Worm (Caenorhabditis elegans) whole organism, L1 larva: Measurements from ENCODE around the gene ark-1.

Experiments used
- C04F5.9 ChIP-seq: sonication (generic microtip); optimal IDR thresholded peaks from 2 replicates; lab custom pipeline; 2016; ENCODE audit warnings: missing genetic modification characterization, missing compliant biosample characterization
- C16A3.4 ChIP-seq: fragments of 150-350 bp; optimal IDR thresholded peaks from 2 replicates; lab custom pipeline; 2014; ENCODE audit warnings: missing biosample characterization, missing genetic modification characterization
- C34B4.2 ChIP-seq: sonication (generic microtip); optimal IDR thresholded peaks from 2 replicates; lab custom pipeline; 2017; ENCODE audit warnings: mild to moderate bottlenecking, missing genetic modification characterization, missing compliant biosample characterization
- aha-1 ChIP-seq: fragments of 150-350 bp; optimal IDR thresholded peaks from 2 replicates; lab custom pipeline; 2014; ENCODE audit warnings: missing biosample characterization, missing genetic modification characterization
- alr-1 ChIP-seq: fragments of 200-800 bp; sonication (Bioruptor generic); optimal IDR thresholded peaks from 2 replicates; lab custom pipeline; 2018; ENCODE audit warnings: borderline replicate concordance, mild to moderate bottlenecking, missing genetic modification characterization, missing compliant biosample characterization
- aly-2 ChIP-seq: fragments of 150-350 bp; optimal IDR thresholded peaks from 2 replicates; lab custom pipeline; 2014; ENCODE audit warnings: missing biosample characterization, missing genetic modification characterization
- ama-1 ChIP-seq: fragments of 150-350 bp; optimal IDR thresholded peaks from 2 replicates; lab custom pipeline; 2014
- blmp-1 ChIP-seq: fragments of 150-350 bp; optimal IDR thresholded peaks from 2 replicates; lab custom pipeline; 2014; ENCODE audit warnings: missing biosample characterization, missing genetic modification characterization
- ceh-82 ChIP-seq, 3 experiments: fragments of 150-350 bp in 1 of 3; sonication (generic microtip) in 2 of 3; optimal IDR thresholded peaks; 2 replicates each; lab custom pipeline; 2014 to 2017; ENCODE audit warnings: missing biosample characterization in 3 of 3, missing genetic modification characterization in 3 of 3
- ceh-90 ChIP-seq: sonication (generic microtip); optimal IDR thresholded peaks from 2 replicates; lab custom pipeline; 2016; ENCODE audit warnings: missing genetic modification characterization, missing compliant biosample characterization
- ces-1 ChIP-seq: fragments of 150-350 bp; optimal IDR thresholded peaks from 2 replicates; lab custom pipeline; 2014; ENCODE audit warnings: missing biosample characterization, missing genetic modification reagents, missing genetic modification characterization
- dpl-1 ChIP-seq, 3 experiments: fragments of 150-350 bp in 2 of 3; sonication (generic microtip) in 1 of 3; optimal IDR thresholded peaks; 2 replicates each; lab custom pipeline; 2014 to 2017; ENCODE audit warnings: missing biosample characterization in 3 of 3, missing genetic modification characterization in 3 of 3, missing genetic modification reagents in 3 of 3
- dsc-1 ChIP-seq: sonication (generic microtip); optimal IDR thresholded peaks from 2 replicates; lab custom pipeline; 2016; ENCODE audit warnings: mild to moderate bottlenecking, missing genetic modification characterization, missing compliant biosample characterization
- efl-1 ChIP-seq, 4 experiments: fragments of 150-350 bp; optimal IDR thresholded peaks in 3 of 4; peaks in 1 of 4; 1 replicate in 1 of 4; 2 replicates in 3 of 4; lab custom pipeline; 2014; ENCODE audit warnings: missing biosample characterization in 2 of 4, missing genetic modification characterization in 2 of 4, missing genetic modification reagents in 2 of 4
- efl-3 ChIP-seq: fragments of 200-800 bp; sonication (Bioruptor generic); optimal IDR thresholded peaks from 2 replicates; lab custom pipeline; 2018; ENCODE audit warnings: mild to moderate bottlenecking, missing genetic modification characterization, missing compliant biosample characterization
- egl-13 ChIP-seq: sonication (generic microtip); optimal IDR thresholded peaks from 2 replicates; lab custom pipeline; 2016; ENCODE audit warnings: missing genotype, missing genetic modification reagents, missing genetic modification characterization, missing compliant biosample characterization
- elt-2 ChIP-seq: sonication (generic microtip); optimal IDR thresholded peaks from 2 replicates; lab custom pipeline; 2016; ENCODE audit warnings: missing genetic modification characterization, mild to moderate bottlenecking, inconsistent platforms, missing compliant biosample characterization, missing genetic modification reagents
- fkh-8 ChIP-seq: sonication (generic microtip); optimal IDR thresholded peaks from 2 replicates; lab custom pipeline; 2016; ENCODE audit warnings: mild to moderate bottlenecking, missing genetic modification characterization, missing compliant biosample characterization
- fos-1 ChIP-seq: fragments of 150-350 bp; optimal IDR thresholded peaks from 2 replicates; lab custom pipeline; 2014; ENCODE audit warnings: missing biosample characterization, missing genetic modification characterization
- hlh-17 ChIP-seq: fragments of 200-800 bp; sonication (Bioruptor generic); optimal IDR thresholded peaks from 2 replicates; lab custom pipeline; 2018; ENCODE audit warnings: missing genetic modification characterization, mild to moderate bottlenecking, missing compliant biosample characterization, moderate library complexity, borderline replicate concordance
- irx-1 ChIP-seq: sonication (generic microtip); optimal IDR thresholded peaks from 2 replicates; lab custom pipeline; 2016; ENCODE audit warnings: missing genetic modification characterization, missing compliant biosample characterization
- lin-13 ChIP-seq: fragments of 150-350 bp; optimal IDR thresholded peaks from 2 replicates; lab custom pipeline; 2014; ENCODE audit warnings: missing biosample characterization, missing genetic modification reagents, missing genetic modification characterization
- lin-14 ChIP-seq: fragments of 200-800 bp; sonication (Bioruptor generic); optimal IDR thresholded peaks from 2 replicates; lab custom pipeline; 2018; ENCODE audit warnings: mild to moderate bottlenecking, missing genetic modification characterization, moderate library complexity, missing compliant biosample characterization
- lin-35 ChIP-seq, 2 experiments: fragments of 150-350 bp; optimal IDR thresholded peaks; 2 replicates each; lab custom pipeline; 2014; ENCODE audit warnings: missing biosample characterization in 2 of 2, missing genetic modification characterization in 2 of 2, missing genetic modification reagents in 2 of 2
- lin-39 ChIP-seq: fragments of 150-350 bp; optimal IDR thresholded peaks from 2 replicates; lab custom pipeline; 2014; ENCODE audit warnings: missing biosample characterization, missing genetic modification reagents, missing genetic modification characterization
- mef-2 ChIP-seq: fragments of 150-350 bp; optimal IDR thresholded peaks from 2 replicates; lab custom pipeline; 2014; ENCODE audit warnings: missing biosample characterization, missing genetic modification characterization
- nhr-11 ChIP-seq: fragments of 150-350 bp; optimal IDR thresholded peaks from 2 replicates; lab custom pipeline; 2014; ENCODE audit warnings: missing biosample characterization, missing genetic modification characterization
- nhr-20 ChIP-seq: sonication (generic microtip); optimal IDR thresholded peaks from 2 replicates; lab custom pipeline; 2016; ENCODE audit warnings: mild to moderate bottlenecking, missing genetic modification characterization, missing compliant biosample characterization
- nhr-237 ChIP-seq: fragments of 150-350 bp; optimal IDR thresholded peaks from 2 replicates; lab custom pipeline; 2014; ENCODE audit warnings: missing biosample characterization, missing genetic modification characterization
- nhr-71 ChIP-seq: sonication (generic microtip); optimal IDR thresholded peaks from 2 replicates; lab custom pipeline; 2016; ENCODE audit warnings: mild to moderate bottlenecking, missing genetic modification characterization, moderate library complexity, missing compliant biosample characterization
- nhr-76 ChIP-seq: sonication (generic microtip); optimal IDR thresholded peaks from 2 replicates; lab custom pipeline; 2017; ENCODE audit warnings: missing biosample characterization, missing genetic modification characterization
- nhr-77 ChIP-seq: fragments of 150-350 bp; optimal IDR thresholded peaks from 2 replicates; lab custom pipeline; 2014; ENCODE audit warnings: missing biosample characterization, missing genetic modification characterization
- nhr-90 ChIP-seq: sonication (generic microtip); optimal IDR thresholded peaks from 2 replicates; lab custom pipeline; 2016; ENCODE audit warnings: mild to moderate bottlenecking, missing genetic modification characterization, missing compliant biosample characterization; ENCODE audit not compliant: poor library complexity
- pqm-1 ChIP-seq: sonication (generic microtip); optimal IDR thresholded peaks from 3 replicates; lab custom pipeline; 2017; ENCODE audit warnings: missing biosample characterization, missing genetic modification characterization
- rnt-1 ChIP-seq: sonication (generic microtip); optimal IDR thresholded peaks from 2 replicates; lab custom pipeline; 2016; ENCODE audit warnings: mild to moderate bottlenecking, missing genetic modification characterization, moderate library complexity, missing compliant biosample characterization
- snpc-4 ChIP-seq: fragments of 150-350 bp; optimal IDR thresholded peaks from 2 replicates; lab custom pipeline; 2014; ENCODE audit warnings: missing biosample characterization, missing genetic modification characterization
- snu-23 ChIP-seq: sonication (generic microtip); optimal IDR thresholded peaks from 2 replicates; lab custom pipeline; 2016; ENCODE audit warnings: missing genetic modification characterization, missing compliant biosample characterization
- sup-37 ChIP-seq: fragments of 200-800 bp; sonication (Bioruptor generic); optimal IDR thresholded peaks from 2 replicates; lab custom pipeline; 2018; ENCODE audit warnings: mild to moderate bottlenecking, missing genetic modification characterization, missing compliant biosample characterization
- tbx-2 ChIP-seq: sonication (generic microtip); optimal IDR thresholded peaks from 2 replicates; lab custom pipeline; 2016; ENCODE audit warnings: missing genetic modification characterization, missing compliant biosample characterization
- tlp-1 ChIP-seq: fragments of 150-350 bp; optimal IDR thresholded peaks from 2 replicates; lab custom pipeline; 2014; ENCODE audit warnings: missing biosample characterization, missing genetic modification characterization
- unc-62 ChIP-seq: fragments of 150-350 bp; optimal IDR thresholded peaks from 2 replicates; lab custom pipeline; 2014; ENCODE audit warnings: missing biosample characterization, missing genetic modification reagents, missing genetic modification characterization
- unc-86 ChIP-seq: sonication (generic microtip); optimal IDR thresholded peaks from 2 replicates; lab custom pipeline; 2016; ENCODE audit warnings: missing genetic modification characterization, missing compliant biosample characterization
- xbp-1 ChIP-seq: sonication (generic microtip); optimal IDR thresholded peaks from 2 replicates; lab custom pipeline; 2016; ENCODE audit warnings: missing genetic modification characterization, missing compliant biosample characterization
- zip-4 ChIP-seq: fragments of 200-800 bp; sonication (Bioruptor generic); optimal IDR thresholded peaks from 2 replicates; lab custom pipeline; 2018; ENCODE audit warnings: mild to moderate bottlenecking, missing genetic modification characterization, moderate library complexity, missing compliant biosample characterization
- ztf-11 ChIP-seq, 2 experiments: sonication (generic microtip); optimal IDR thresholded peaks; 2 replicates each; lab custom pipeline; 2016 to 2017; ENCODE audit warnings: missing genetic modification characterization in 2 of 2, missing biosample characterization in 1 of 2, missing compliant biosample characterization in 1 of 2
- ztf-4 ChIP-seq: fragments of 150-350 bp; optimal IDR thresholded peaks from 2 replicates; lab custom pipeline; 2014; ENCODE audit warnings: missing biosample characterization, missing genetic modification characterization

Gene ark-1

DNA sequence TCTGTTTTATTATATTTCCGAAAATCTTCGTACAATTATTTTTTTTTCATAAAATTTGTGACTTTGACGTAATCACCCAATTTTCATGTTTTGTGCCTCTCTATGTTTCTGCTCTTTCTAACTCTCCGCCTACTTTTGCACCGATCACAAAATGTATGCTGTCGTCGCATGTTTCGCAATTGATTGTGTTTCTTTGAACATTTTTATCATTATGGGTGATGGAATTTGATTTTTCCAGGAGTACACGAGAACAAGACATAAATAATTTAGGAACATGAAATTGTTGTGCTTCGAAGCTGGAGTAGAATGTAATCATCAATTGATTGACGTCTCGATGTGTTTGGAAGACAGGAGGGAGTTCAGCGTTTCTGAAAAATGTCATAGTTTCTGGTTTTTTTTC lies 29.9 kb downstream of the ark-1 start:
- TF ChIP-seq nhr-20: peak; percentile 7
- no peak for TF ChIP-seq hlh-17
- peak; percentile 55 for TF ChIP-seq elt-2 (tag; lab: Kevin White, UChicago)
- TF ChIP-seq pqm-1 (tag; lab: Kevin White, UChicago): peak; percentile 10
- peak in 1 of 2 experiments; percentile 24 for TF ChIP-seq lin-35 (GFP tag; optimal IDR thresholded peaks at IDR 0.05; lab: Kevin White, UChicago)

DNA sequence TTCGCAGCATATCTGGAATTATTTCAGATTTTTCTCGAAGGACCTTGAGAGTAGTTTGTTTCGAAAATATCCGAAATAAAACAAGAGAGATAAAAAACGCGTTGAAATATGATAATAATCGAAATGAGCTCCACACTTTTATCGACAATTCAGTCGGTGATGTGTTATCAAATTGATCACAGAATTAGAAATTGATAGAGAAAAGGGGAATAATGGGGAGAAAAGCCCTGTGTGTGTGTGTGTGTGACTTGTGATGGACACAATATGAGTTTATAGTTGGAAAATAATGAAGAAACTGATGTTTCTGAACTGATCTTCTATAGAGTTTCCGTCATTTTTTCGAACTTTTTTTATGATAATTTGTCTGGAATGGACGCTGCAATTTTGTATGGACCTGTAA lies 31.7 kb downstream of the ark-1 start, which contains the start of gene pgp-1:
Gene pgp-1 (minus strand): TSS at position 12 of the 400 bp plus-strand sequence.
- TF ChIP-seq dsc-1 (tag; lab: Kevin White, UChicago): no peak
- no peak for TF ChIP-seq ceh-82 (tag; optimal IDR thresholded peaks at IDR 0.05; lab: Kevin White, UChicago)
- peak in 1 of 2 experiments; percentile 27 for TF ChIP-seq lin-35 (GFP tag; optimal IDR thresholded peaks at IDR 0.05; lab: Kevin White, UChicago)
- peak; percentile 20 for TF ChIP-seq nhr-20
- TF ChIP-seq sup-37 (GFP tag; lab: Kevin White, UChicago): no peak
- TF ChIP-seq lin-39 (tag; lab: Kevin White, UChicago): no peak
- TF ChIP-seq efl-1 (optimal IDR thresholded peaks at IDR 0.05; lab: Kevin White, UChicago): no peak
- no peak for TF ChIP-seq efl-1 (GFP tag; optimal IDR thresholded peaks at IDR 0.05 in 1 of 2; lab: Kevin White, UChicago)
- TF ChIP-seq fos-1 (tag; lab: Kevin White, UChicago): no peak
- TF ChIP-seq elt-2 (tag; lab: Kevin White, UChicago): peak; percentile 90
- TF ChIP-seq fkh-8: no peak
- TF ChIP-seq lin-13: no peak
- TF ChIP-seq pqm-1 (tag; lab: Kevin White, UChicago): peak; percentile 88
- no peak for TF ChIP-seq egl-13 (tag; lab: Kevin White, UChicago)
- no peak for TF ChIP-seq tbx-2
- no peak for TF ChIP-seq mef-2 (tag; lab: Kevin White, UChicago)
- TF ChIP-seq lin-14: peak; percentile 13

DNA sequence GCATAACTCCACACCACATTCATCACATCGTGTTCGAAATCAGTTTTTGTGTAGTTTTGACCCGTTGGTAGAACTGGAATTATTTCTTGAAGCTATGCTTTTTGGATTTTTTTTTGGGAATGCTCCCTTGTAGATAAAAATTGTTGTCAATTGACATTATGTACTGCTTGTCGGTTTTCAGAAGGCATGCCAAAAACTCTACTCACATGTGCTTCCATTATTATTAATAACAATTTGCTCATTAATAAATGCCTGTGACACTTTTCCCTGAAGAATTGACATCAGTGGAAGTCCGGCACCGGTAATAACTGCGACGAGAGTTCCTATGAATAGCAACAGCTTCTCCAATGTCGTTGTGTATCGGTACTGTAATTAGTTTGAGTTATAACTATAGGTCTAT lies 33.9 kb downstream of the ark-1 start:
- TF ChIP-seq alr-1 (tag; lab: Kevin White, UChicago) (no peak), nhr-77 (tag; lab: Kevin White, UChicago) (no peak)

DNA sequence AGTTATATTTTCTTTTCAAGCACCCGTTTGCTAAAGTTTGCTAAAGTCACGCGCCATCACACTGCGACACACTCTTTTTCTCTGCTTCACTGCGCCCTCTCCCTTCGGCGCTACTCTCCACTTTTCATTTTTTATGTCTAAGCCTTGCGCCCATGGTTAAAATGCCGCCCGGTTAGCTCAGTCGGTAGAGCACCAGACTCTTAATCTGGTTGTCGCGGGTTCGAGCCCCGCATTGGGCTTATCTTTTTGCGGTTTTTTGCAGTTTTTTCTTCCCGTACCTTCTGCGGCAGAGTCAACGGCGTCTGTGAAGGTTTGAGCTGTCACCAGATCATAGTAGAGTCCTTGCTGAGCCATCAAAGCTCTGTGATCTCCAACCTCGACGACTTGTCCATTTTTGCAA lies 36.2 kb downstream of the ark-1 start:
- TF ChIP-seq ztf-11 (tag; optimal IDR thresholded peaks at IDR 0.05; lab: Kevin White, UChicago) (peak in 1 of 2 experiments; percentile 40), elt-2 (tag; lab: Kevin White, UChicago) (no peak), snu-23 (GFP tag; lab: Kevin White, UChicago) (peak; percentile 91), C16A3.4 (tag; lab: Kevin White, UChicago) (peak; percentile 53), irx-1 (tag; lab: Kevin White, UChicago) (peak; percentile 75), sup-37 (GFP tag; lab: Kevin White, UChicago) (peak; percentile 23), hlh-17 (no peak), fkh-8 (peak; percentile 80), ces-1 (GFP tag; lab: Kevin White, UChicago) (no peak), snpc-4 (peak; percentile 42), nhr-11 (no peak), efl-3 (no peak), ama-1 (lab: Kevin White, UChicago) (no peak), zip-4 (GFP tag; lab: Kevin White, UChicago) (peak; percentile 13), nhr-71 (tag; lab: Kevin White, UChicago) (peak; percentile 89), ceh-90 (no peak), dpl-1 (GFP tag; optimal IDR thresholded peaks at IDR 0.05; lab: Kevin White, UChicago) (peak; percentile 27 to 67 (median 53)), unc-86 (peak; percentile 76), C04F5.9 (tag; lab: Kevin White, UChicago) (no peak), rnt-1 (tag; lab: Kevin White, UChicago) (peak; percentile 93), ztf-4 (tag; lab: Kevin White, UChicago) (no peak), tlp-1 (tag; lab: Kevin White, UChicago) (no peak), nhr-90 (tag; lab: Kevin White, UChicago) (peak; percentile 70), pqm-1 (tag; lab: Kevin White, UChicago) (no peak), alr-1 (tag; lab: Kevin White, UChicago) (no peak), xbp-1 (peak; percentile 70), aly-2 (tag; lab: Kevin White, UChicago) (peak; percentile 40), nhr-237 (no peak), nhr-76 (tag; lab: Kevin White, UChicago) (no peak), C34B4.2 (tag; lab: Kevin White, UChicago) (no peak), blmp-1 (tag; lab: Kevin White, UChicago) (no peak), unc-62 (GFP tag; lab: Kevin White, UChicago) (no peak), aha-1 (no peak)
